Worm (Caenorhabditis elegans): ENCODE measurements around the gene F19C6.2.

Gene F19C6.2

DNA sequence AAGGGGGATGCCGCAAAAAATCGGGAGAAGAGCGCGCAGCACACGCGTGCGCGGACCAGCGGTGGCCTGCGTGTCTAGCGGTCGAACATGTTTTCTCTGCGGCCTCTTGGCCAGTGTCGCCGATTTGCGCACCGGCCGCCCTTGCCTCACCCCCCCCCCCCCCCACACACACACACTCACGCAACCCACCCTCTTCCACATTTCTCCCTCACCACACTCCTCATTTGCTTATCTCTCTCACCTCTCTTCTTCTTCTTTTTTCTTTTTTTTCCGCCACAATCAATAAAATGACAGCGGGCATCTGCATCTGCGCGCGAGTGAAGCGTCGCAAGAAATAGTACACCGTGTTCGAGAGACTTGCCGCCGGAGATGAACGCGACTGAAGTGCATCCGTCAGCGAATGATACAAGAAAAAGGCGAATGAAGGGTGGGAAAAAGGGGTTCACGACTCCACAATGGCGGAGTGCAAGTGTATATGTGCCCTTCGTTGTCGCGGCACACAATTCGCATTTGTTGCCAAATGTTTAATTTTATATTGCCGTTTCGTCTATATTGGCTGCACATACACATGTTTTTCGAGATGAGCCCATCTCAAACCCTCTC, 1.0 kb upstream of the F19C6.2 start (continued):
- TF ChIP-seq lsy-2 (tag; optimal IDR thresholded peaks at IDR 0.05) (peak; percentile 58 to 71), ztf-11 (tag; optimal IDR thresholded peaks at IDR 0.05) (no peak), lin-39 (tag; optimal IDR thresholded peaks at IDR 0.05) (no peak), unc-39 (tag; optimal IDR thresholded peaks at IDR 0.05) (no peak), zag-1 (tag; optimal IDR thresholded peaks at IDR 0.05) (no peak), nhr-129 (tag; optimal IDR thresholded peaks at IDR 0.05) (peak; percentile 10), sem-4 (tag; optimal IDR thresholded peaks at IDR 0.05) (peak; percentile 86), snpc-4 (tag; optimal IDR thresholded peaks at IDR 0.05) (no peak), ama-1 (optimal IDR thresholded peaks at IDR 0.05) (no peak), elt-1 (tag; optimal IDR thresholded peaks at IDR 0.05) (no peak), nhr-11 (tag; optimal IDR thresholded peaks at IDR 0.05) (no peak), lin-11 (tag; optimal IDR thresholded peaks at IDR 0.05) (peak; percentile 67), mdl-1 (tag; optimal IDR thresholded peaks at IDR 0.05) (peak; percentile 49 to 71), F13H6.1 (tag; optimal IDR thresholded peaks at IDR 0.05) (peak; percentile 87), egl-27 (tag; optimal IDR thresholded peaks at IDR 0.05) (peak; percentile 91)

DNA sequence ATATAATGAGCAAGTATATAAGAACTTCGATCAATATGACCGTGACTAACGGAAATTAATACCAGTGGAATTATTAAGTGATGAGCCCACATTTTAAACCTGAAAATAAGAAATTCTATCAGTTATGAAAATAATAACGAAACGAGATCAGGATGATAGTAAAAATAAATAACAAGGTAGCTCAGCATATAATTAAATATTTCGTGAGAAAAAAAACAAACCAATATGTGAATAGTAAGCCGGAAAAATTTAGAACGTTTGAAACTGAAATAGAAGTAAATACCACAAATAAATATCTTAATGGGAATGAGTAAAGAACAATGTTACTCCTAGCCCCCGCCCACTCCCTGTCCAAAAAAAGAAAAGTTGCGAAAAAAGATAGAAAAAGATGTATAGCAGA, 7.9 kb downstream of the F19C6.2 start, which contains the start of gene F19C6.3:
Gene F19C6.3 (minus strand): TSS at position 101 of the 400 bp plus-strand sequence.
- TF ChIP-seq nhr-23 (tag; optimal IDR thresholded peaks at IDR 0.05): no peak
- TF ChIP-seq snpc-4 (tag; optimal IDR thresholded peaks at IDR 0.05): no peak
- no peak for TF ChIP-seq crh-2 (tag; optimal IDR thresholded peaks at IDR 0.05)
- TF ChIP-seq gmeb-1 (tag; optimal IDR thresholded peaks at IDR 0.05): no peak
- TF ChIP-seq unc-62 (GFP tag; optimal IDR thresholded peaks at IDR 0.05): no peak
- no peak for TF ChIP-seq aly-2 (tag; optimal IDR thresholded peaks at IDR 0.05)
- TF ChIP-seq Y55F3AM.14 (GFP tag; optimal IDR thresholded peaks at IDR 0.05): no peak
- TF ChIP-seq lin-13 (GFP tag; optimal IDR thresholded peaks at IDR 0.05): no peak
- TF ChIP-seq mbf-1 (tag; optimal IDR thresholded peaks at IDR 0.05): no peak
- no peak for TF ChIP-seq ceh-16 (tag; optimal IDR thresholded peaks at IDR 0.05)
- no peak for TF ChIP-seq ztf-11 (tag; optimal IDR thresholded peaks at IDR 0.05)

DNA sequence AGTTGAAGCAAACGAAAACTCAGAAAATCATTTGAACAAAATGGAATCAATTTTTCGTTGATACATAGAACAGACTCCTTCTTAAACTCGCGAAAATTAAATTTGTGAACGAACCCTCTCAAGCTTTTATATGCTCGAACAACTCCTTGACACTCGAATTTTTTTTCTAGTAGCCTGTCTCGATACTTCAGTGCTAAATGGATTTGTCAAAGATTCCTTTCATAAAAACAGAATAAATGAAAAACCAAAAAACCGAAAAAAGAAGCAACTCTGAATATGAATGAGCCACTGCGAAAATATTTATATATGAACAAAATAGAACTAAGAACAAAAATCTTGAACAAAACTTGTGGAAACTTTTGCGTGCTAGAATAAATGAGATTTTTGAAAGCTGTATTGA, 9.2 kb downstream of the F19C6.2 start:
- no peak for TF ChIP-seq ceh-16 (tag; optimal IDR thresholded peaks at IDR 0.05)
- TF ChIP-seq elt-1 (tag; optimal IDR thresholded peaks at IDR 0.05): no peak
- TF ChIP-seq nhr-23 (tag; optimal IDR thresholded peaks at IDR 0.05): no peak
- TF ChIP-seq crh-2 (tag; optimal IDR thresholded peaks at IDR 0.05): no peak
- no peak for TF ChIP-seq elt-3 (tag; optimal IDR thresholded peaks at IDR 0.05)
- TF ChIP-seq lin-11 (tag; optimal IDR thresholded peaks at IDR 0.05): no peak

- TF ChIP-seq sem-4 (tag; optimal IDR thresholded peaks at IDR 0.05) (no peak), sma-9 (GFP tag; optimal IDR thresholded peaks at IDR 0.05) (peak; percentile 4), sma-9 (tag; optimal IDR thresholded peaks at IDR 0.05) (no peak), nhr-23 (tag; optimal IDR thresholded peaks at IDR 0.05) (no peak)
These were observed 17.4 kb downstream of the F19C6.2 start, which contains the start of gene F19C6.4 for ce11 chrX:10017975-10018654. F19C6.4 (minus strand) TSS chrX:10018025.

DNA sequence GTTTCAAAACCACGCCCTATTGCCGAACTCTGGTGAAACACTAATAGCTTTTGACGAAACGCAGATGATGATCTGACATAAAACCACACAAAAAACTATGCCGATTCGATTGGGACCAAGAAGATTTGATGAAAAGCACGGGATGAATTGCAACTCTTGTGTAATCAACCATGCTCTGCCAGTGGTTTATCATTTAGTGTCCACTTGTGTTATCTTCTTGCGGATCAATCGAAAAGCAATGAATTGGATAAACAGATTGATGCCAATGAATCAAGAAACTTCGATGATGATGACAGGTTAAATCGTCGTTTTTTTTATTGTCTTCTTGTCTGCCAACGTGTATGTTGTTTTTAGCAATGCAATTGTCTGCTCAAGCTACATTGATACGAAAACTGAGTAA, 21.3 kb downstream of the F19C6.2 start, which contains the start of gene F42G10.1:
Gene F42G10.1 (minus strand): TSS at position 151 of the 400 bp plus-strand sequence.
- TF ChIP-seq sma-9 (GFP tag; optimal IDR thresholded peaks at IDR 0.05) (no peak), sma-9 (tag; optimal IDR thresholded peaks at IDR 0.05) (no peak), nhr-129 (tag; optimal IDR thresholded peaks at IDR 0.05) (peak; percentile 9)

ce11 chrX:10026347-10026746, 25.6 kb downstream of the F19C6.2 start:
- no peak for TF ChIP-seq ztf-4 (tag; optimal IDR thresholded peaks at IDR 0.05)
- peak; percentile 59 for TF ChIP-seq nhr-6 (tag; optimal IDR thresholded peaks at IDR 0.05)
- no peak for TF ChIP-seq elt-1 (tag; optimal IDR thresholded peaks at IDR 0.05)
- no peak for TF ChIP-seq nhr-10 (tag; optimal IDR thresholded peaks at IDR 0.05)
- no peak for TF ChIP-seq nhr-237 (tag; optimal IDR thresholded peaks at IDR 0.05)
- no peak for TF ChIP-seq ztf-1 (GFP tag; conservative IDR thresholded peaks at IDR 0.05)
- peak; percentile 13 for TF ChIP-seq lin-13 (GFP tag; optimal IDR thresholded peaks at IDR 0.05)
- peak; percentile 46 for TF ChIP-seq unc-55 (GFP tag; optimal IDR thresholded peaks at IDR 0.05)
- no peak for TF ChIP-seq mbf-1 (tag; optimal IDR thresholded peaks at IDR 0.05)
- TF ChIP-seq R02D3.7 (tag; optimal IDR thresholded peaks at IDR 0.05): no peak
- no peak for TF ChIP-seq skn-1 (tag; optimal IDR thresholded peaks at IDR 0.05)
- no peak for TF ChIP-seq alr-1 (tag; optimal IDR thresholded peaks at IDR 0.05)
- TF ChIP-seq crh-2 (tag; optimal IDR thresholded peaks at IDR 0.05): peak; percentile 67
- no peak for TF ChIP-seq unc-62 (GFP tag; optimal IDR thresholded peaks at IDR 0.05)
- peak; percentile 26 for TF ChIP-seq nhr-21 (tag; optimal IDR thresholded peaks at IDR 0.05)
- no peak for TF ChIP-seq dmd-4 (tag; optimal IDR thresholded peaks at IDR 0.05)
- TF ChIP-seq Y55F3AM.14 (GFP tag; optimal IDR thresholded peaks at IDR 0.05): no peak
- peak; percentile 63 for TF ChIP-seq zag-1 (tag; optimal IDR thresholded peaks at IDR 0.05)
- TF ChIP-seq aly-2 (tag; optimal IDR thresholded peaks at IDR 0.05): no peak
- no peak for TF ChIP-seq ceh-82 (tag; optimal IDR thresholded peaks at IDR 0.05)
- TF ChIP-seq sma-3 (GFP tag; optimal IDR thresholded peaks at IDR 0.05): peak; percentile 23
- TF ChIP-seq lsy-2 (tag; optimal IDR thresholded peaks at IDR 0.05): peak in 1 of 2 experiments; percentile 51
- TF ChIP-seq unc-39 (tag; optimal IDR thresholded peaks at IDR 0.05): no peak
- TF ChIP-seq snpc-4 (tag; optimal IDR thresholded peaks at IDR 0.05): no peak
- no peak for TF ChIP-seq peb-1 (tag; optimal IDR thresholded peaks at IDR 0.05)

Measured in whole organism, L2 larva.